1 fruit fly cellular context compared by ENCODE assay signal in the genomic region with DNA sequence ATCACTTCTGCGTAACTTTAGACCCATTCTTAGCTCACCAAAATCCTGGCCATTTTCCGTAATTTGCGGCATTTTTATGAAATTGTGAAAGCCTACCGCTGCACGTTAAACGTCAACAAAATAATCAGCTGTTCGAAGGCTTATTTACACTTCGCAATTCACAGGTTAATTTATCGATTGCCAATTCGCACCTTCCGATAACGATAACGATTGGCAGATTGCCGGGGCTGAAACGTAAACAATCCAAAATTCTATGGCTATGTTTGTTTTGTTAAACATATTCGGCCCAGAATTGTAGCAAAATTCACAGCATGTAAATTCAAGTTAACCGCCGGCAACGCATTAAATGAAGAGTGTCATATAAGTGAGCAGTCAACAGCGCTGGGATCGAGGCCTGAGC.
TF ChIP-seq lines count a peak whose summit lies in the region.

eIF2Balpha (minus strand) TSS at position 133 of the 400 bp plus-strand sequence.
Vps13B (plus strand) TSS at position 223 of the 400 bp plus-strand sequence.

TF ChIP-seq in whole organism, embryonic, 481 proteins besides CTCF, POLR2A, EP300 and RAD21 (continued from another document):
- TF ChIP-seq bowl (GFP tag; IDR thresholded peaks at IDR 0.05; lab: Robert Waterston, UW) (no peak), sens (GFP tag; lab: Kevin White, UChicago) (no peak), Opbp (GFP tag; IDR thresholded peaks at IDR 0.05; lab: Robert Waterston, UW; ENCODE audit: partially characterized antibody) (peak; percentile 87; the same call in 2 of the 3 replicates), CG4730 (GFP tag; IDR thresholded peaks at IDR 0.05; lab: Robert Waterston, UW) (no peak), pros (GFP tag; optimal IDR thresholded peaks at IDR 0.05; lab: Kevin White, UChicago) (no peak), CG9727 (GFP tag; optimal IDR thresholded peaks at IDR 0.05; lab: Kevin White, UChicago) (no peak), CG13424 (tag; optimal IDR thresholded peaks at IDR 0.05; lab: Kevin White, UChicago) (no peak), disco-r (GFP tag; optimal IDR thresholded peaks at IDR 0.05; lab: Kevin White, UChicago) (no peak), en (GFP tag; optimal IDR thresholded peaks at IDR 0.05; lab: Kevin White, UChicago) (no peak), CG6175 (GFP tag; IDR thresholded peaks at IDR 0.05; lab: Robert Waterston, UW) (no peak), ranshi (GFP tag; IDR thresholded peaks at IDR 0.05; lab: Robert Waterston, UW) (no peak), Jarid2 (GFP tag; optimal IDR thresholded peaks at IDR 0.05; lab: Kevin White, UChicago) (no peak), emc (GFP tag; optimal IDR thresholded peaks at IDR 0.05; lab: Kevin White, UChicago) (no peak), dan (GFP tag; IDR thresholded peaks at IDR 0.05; lab: Robert Waterston, UW) (no peak), CG12104 (GFP tag; optimal IDR thresholded peaks at IDR 0.05; lab: Kevin White, UChicago) (no peak), NC2α (GFP tag; optimal IDR thresholded peaks at IDR 0.05; lab: Kevin White, UChicago) (no peak), CG4424 (GFP tag; optimal IDR thresholded peaks at IDR 0.05; lab: Kevin White, UChicago) (no peak), Lhr (GFP tag; optimal IDR thresholded peaks at IDR 0.05; lab: Kevin White, UChicago) (no peak), BtbVII (GFP tag; optimal IDR thresholded peaks at IDR 0.05; lab: Kevin White, UChicago) (no peak), pnt (GFP tag; optimal IDR thresholded peaks at IDR 0.05; lab: Kevin White, UChicago) (no peak), Hr39 (optimal IDR thresholded peaks at IDR 0.05; lab: Kevin White, UChicago) (no peak), zen2 (GFP tag; IDR thresholded peaks at IDR 0.05; lab: Robert Waterston, UW; ENCODE audit: partially characterized antibody) (peak; percentile 100), sug (tag; optimal IDR thresholded peaks at IDR 0.05; lab: Kevin White, UChicago) (no peak), CG7987 (GFP tag; optimal IDR thresholded peaks at IDR 0.05; lab: Kevin White, UChicago) (no peak), CG10366 (GFP tag; IDR thresholded peaks at IDR 0.05; lab: Robert Waterston, UW) (no peak), CG15073 (GFP tag; optimal IDR thresholded peaks at IDR 0.05; lab: Kevin White, UChicago) (no peak), CG30020 (tag; optimal IDR thresholded peaks at IDR 0.05; lab: Kevin White, UChicago) (no peak), CG15269 (tag; optimal IDR thresholded peaks at IDR 0.05; lab: Kevin White, UChicago) (no peak), CG11560 (tag; IDR thresholded peaks at IDR 0.05; lab: Robert Waterston, UW) (no peak), run (tag; optimal IDR thresholded peaks at IDR 0.05; lab: Kevin White, UChicago) (no peak), CG5953 (GFP tag; IDR thresholded peaks at IDR 0.05; lab: Robert Waterston, UW) (no peak), CG10321 (GFP tag; IDR thresholded peaks at IDR 0.05; lab: Robert Waterston, UW) (no peak), tna (GFP tag; IDR thresholded peaks at IDR 0.05; lab: Robert Waterston, UW; ENCODE audit: partially characterized antibody) (peak; percentile 91), Sox102F (GFP tag; optimal IDR thresholded peaks at IDR 0.05; lab: Kevin White, UChicago) (peak; percentile 54), Rx (GFP tag; IDR thresholded peaks at IDR 0.05; lab: Robert Waterston, UW) (no peak), sd (tag; optimal IDR thresholded peaks at IDR 0.05; lab: Kevin White, UChicago) (no peak), Ptx1 (GFP tag; IDR thresholded peaks at IDR 0.05; lab: Robert Waterston, UW) (no peak), CG9609 (GFP tag; optimal IDR thresholded peaks at IDR 0.05; lab: Kevin White, UChicago) (no peak), Dek (tag; optimal IDR thresholded peaks at IDR 0.05; lab: Kevin White, UChicago) (no peak)
